Fruit fly (Drosophila melanogaster) whole organism, embryonic: ENCODE measurements around the gene CG10232.
A peak's percentile ranks its signal among the peaks of the same experiment; 100 is the strongest.

ENCODE experiments used
- Asciz ChIP-seq: fragments of 200-800 bp; sonication (Bioruptor generic); optimal IDR thresholded peaks from 2 replicates; lab custom pipeline; 2017; ENCODE audit warnings: missing biosample characterization, mild to moderate bottlenecking, missing genetic modification characterization, missing genetic modification reagents
- Atf6 ChIP-seq: fragments of 200-800 bp; sonication (Bioruptor generic); IDR thresholded peaks from 2 replicates; pipeline ENCODE4 v1.3.6; 2022; ENCODE audit warnings: missing biosample characterization, missing genetic modification characterization
- CG11504 ChIP-seq: fragments of 200-800 bp; sonication (Bioruptor generic); optimal IDR thresholded peaks from 3 replicates; lab custom pipeline; 2019; ENCODE audit warnings: missing biosample characterization, mild to moderate bottlenecking, missing genetic modification characterization, moderate library complexity
- CG11560 ChIP-seq: fragments of 200-800 bp; sonication (Bioruptor generic); IDR thresholded peaks from 3 replicates; pipeline ENCODE4 v1.3.6; 2022; ENCODE audit warnings: missing biosample characterization, missing genetic modification characterization
- CG12769 ChIP-seq: fragments of 200-800 bp; sonication (Bioruptor generic); optimal IDR thresholded peaks from 2 replicates; lab custom pipeline; 2019; ENCODE audit warnings: missing biosample characterization, mild to moderate bottlenecking, missing genetic modification characterization, moderate library complexity
- CG15601 ChIP-seq: fragments of 200-800 bp; sonication (Bioruptor generic); optimal IDR thresholded peaks from 3 replicates; lab custom pipeline; 2019; ENCODE audit warnings: missing biosample characterization, mild to moderate bottlenecking, missing genetic modification characterization, moderate library complexity
- CG17359 ChIP-seq: fragments of 200-800 bp; sonication (Bioruptor generic); optimal IDR thresholded peaks from 3 replicates; lab custom pipeline; 2018; ENCODE audit warnings: missing biosample characterization, mild to moderate bottlenecking, missing genetic modification characterization, moderate library complexity
- CG1832 ChIP-seq: fragments of 200-800 bp; sonication (Bioruptor generic); optimal IDR thresholded peaks from 2 replicates; lab custom pipeline; 2017; ENCODE audit warnings: missing biosample characterization, mild to moderate bottlenecking, missing genetic modification characterization, inconsistent platforms
- CG18619 ChIP-seq: fragments of 200-800 bp; sonication (Bioruptor generic); optimal IDR thresholded peaks from 3 replicates; lab custom pipeline; 2017; ENCODE audit warnings: missing biosample characterization, mild to moderate bottlenecking, missing genetic modification characterization
- CG2712 ChIP-seq: fragments of 200-800 bp; optimal IDR thresholded peaks from 3 replicates; lab custom pipeline; 2019; ENCODE audit warnings: missing biosample characterization, mild to moderate bottlenecking, missing genetic modification characterization, moderate library complexity
- CG31365 ChIP-seq: fragments of 200-800 bp; sonication (Bioruptor generic); optimal IDR thresholded peaks from 2 replicates; lab custom pipeline; 2018; ENCODE audit warnings: missing biosample characterization, mild to moderate bottlenecking, missing genetic modification characterization
- CG32772 ChIP-seq: fragments of 200-800 bp; sonication (Bioruptor generic); IDR thresholded peaks from 2 replicates; pipeline ENCODE4 v1.3.6; 2022; ENCODE audit warnings: missing biosample characterization, missing genetic modification characterization
- CG3995 ChIP-seq: fragments of 200-800 bp; sonication (Bioruptor generic); optimal IDR thresholded peaks from 3 replicates; lab custom pipeline; 2016; ENCODE audit warnings: missing biosample characterization, missing genetic modification characterization
- CG4707 ChIP-seq: fragments of 200-800 bp; sonication (Bioruptor generic); optimal IDR thresholded peaks from 2 replicates; lab custom pipeline; 2018; ENCODE audit warnings: missing biosample characterization, mild to moderate bottlenecking, missing genetic modification characterization, moderate library complexity
- CG4820 ChIP-seq: fragments of 200-800 bp; sonication (Bioruptor generic); optimal IDR thresholded peaks from 3 replicates; lab custom pipeline; 2016; ENCODE audit warnings: missing biosample characterization, missing genetic modification characterization
- CG5180 ChIP-seq: fragments of 200-800 bp; sonication (Bioruptor generic); optimal IDR thresholded peaks from 3 replicates; lab custom pipeline; 2017; ENCODE audit warnings: missing biosample characterization, missing genetic modification characterization, mild to moderate bottlenecking, moderate library complexity, missing genetic modification reagents
- CG7271 ChIP-seq: fragments of 200-800 bp; sonication (Bioruptor generic); optimal IDR thresholded peaks from 2 replicates; lab custom pipeline; 2018; ENCODE audit warnings: missing biosample characterization, mild to moderate bottlenecking, missing genetic modification characterization, moderate library complexity
- D19A ChIP-seq: fragments of 200-800 bp; optimal IDR thresholded peaks from 3 replicates; lab custom pipeline; 2019; ENCODE audit warnings: missing biosample characterization, mild to moderate bottlenecking, missing genetic modification characterization, moderate library complexity
- Dip3 ChIP-seq: fragments of 200-800 bp; sonication (Bioruptor generic); optimal IDR thresholded peaks from 3 replicates; lab custom pipeline; 2016; ENCODE audit warnings: missing biosample characterization, missing genetic modification characterization
- Hmr ChIP-seq: fragments of 200-800 bp; sonication (Bioruptor generic); optimal IDR thresholded peaks from 3 replicates; lab custom pipeline; 2017; ENCODE audit warnings: mild to moderate bottlenecking, missing biosample characterization, missing genetic modification reagents, missing genetic modification characterization
- Lhr ChIP-seq: fragments of 200-800 bp; sonication (Bioruptor generic); optimal IDR thresholded peaks from 3 replicates; lab custom pipeline; 2017; ENCODE audit warnings: mild to moderate bottlenecking, missing biosample characterization, missing genetic modification reagents, missing genetic modification characterization
- Lpt ChIP-seq: fragments of >200 bp; optimal IDR thresholded peaks from 2 replicates; lab custom pipeline; 2018; ENCODE audit warnings: missing biosample characterization, missing genetic modification characterization
- Mrtf ChIP-seq: fragments of 200-800 bp; sonication (Bioruptor generic); IDR thresholded peaks from 3 replicates; pipeline ENCODE4 v1.3.6; 2022; ENCODE audit warnings: missing biosample characterization, missing genetic modification characterization
- Myb ChIP-seq: fragments of 200-800 bp; sonication (Bioruptor generic); optimal IDR thresholded peaks from 2 replicates; lab custom pipeline; 2016; ENCODE audit warnings: missing biosample characterization, missing genetic modification characterization
- Nf-YB ChIP-seq: fragments of 200-800 bp; sonication (Bioruptor generic); optimal IDR thresholded peaks from 3 replicates; lab custom pipeline; 2019; ENCODE audit warnings: missing biosample characterization, mild to moderate bottlenecking, missing genetic modification characterization, moderate library complexity
- Sry-δ ChIP-seq: fragments of 200-800 bp; sonication (Bioruptor generic); optimal IDR thresholded peaks from 2 replicates; lab custom pipeline; 2016; ENCODE audit warnings: missing biosample characterization, missing genetic modification characterization
- Ssrp ChIP-seq: fragments of 200-800 bp; sonication (Bioruptor generic); optimal IDR thresholded peaks from 2 replicates; lab custom pipeline; 2018; ENCODE audit warnings: missing biosample characterization, mild to moderate bottlenecking, missing genetic modification characterization, moderate library complexity
- br ChIP-seq: fragments of >200 bp; optimal IDR thresholded peaks from 2 replicates; lab custom pipeline; 2017
- dmrt99B ChIP-seq: fragments of 200-800 bp; sonication (Bioruptor generic); optimal IDR thresholded peaks from 2 replicates; lab custom pipeline; 2018; ENCODE audit warnings: missing biosample characterization, mild to moderate bottlenecking, missing genetic modification characterization, moderate library complexity
- emc ChIP-seq: fragments of 200-800 bp; sonication (Bioruptor generic); optimal IDR thresholded peaks from 2 replicates; lab custom pipeline; 2016; ENCODE audit warnings: missing biosample characterization, missing genetic modification characterization
- ewg ChIP-seq: fragments of 200-800 bp; sonication (Bioruptor generic); optimal IDR thresholded peaks from 3 replicates; lab custom pipeline; 2017; ENCODE audit warnings: mild to moderate bottlenecking, missing biosample characterization, missing genetic modification reagents, missing genetic modification characterization
- exex ChIP-seq: fragments of 200-800 bp; sonication (Bioruptor generic); optimal IDR thresholded peaks from 4 replicates; lab custom pipeline; 2018; ENCODE audit warnings: missing biosample characterization, mild to moderate bottlenecking, missing genetic modification characterization, moderate library complexity
- fd3F ChIP-seq: fragments of 200-800 bp; sonication (Bioruptor generic); optimal IDR thresholded peaks from 2 replicates; lab custom pipeline; 2018; ENCODE audit warnings: missing biosample characterization, mild to moderate bottlenecking, missing genetic modification characterization, moderate library complexity
- gcm ChIP-seq: fragments of 200-800 bp; sonication (Bioruptor generic); optimal IDR thresholded peaks from 2 replicates; lab custom pipeline; 2019; ENCODE audit warnings: missing biosample characterization, mild to moderate bottlenecking, missing genetic modification characterization, moderate library complexity
- grn ChIP-seq: fragments of 200-800 bp; sonication (Bioruptor generic); optimal IDR thresholded peaks from 3 replicates; lab custom pipeline; 2017; ENCODE audit warnings: missing biosample characterization, missing genetic modification characterization
- mld ChIP-seq: fragments of 200-800 bp; sonication (Bioruptor generic); IDR thresholded peaks from 3 replicates; pipeline ENCODE4 v1.3.6; 2022; ENCODE audit warnings: missing biosample characterization, missing genetic modification characterization; ENCODE audit not compliant: partially characterized antibody
- oc ChIP-seq: fragments of 200-800 bp; sonication (Bioruptor generic); optimal IDR thresholded peaks from 2 replicates; lab custom pipeline; 2018; ENCODE audit warnings: missing biosample characterization, mild to moderate bottlenecking, missing genetic modification characterization, moderate library complexity
- otp ChIP-seq: fragments of 200-800 bp; sonication (Bioruptor generic); IDR thresholded peaks from 3 replicates; pipeline ENCODE4, ENCODE4 v1.3.6; 2022; ENCODE audit warnings: missing biosample characterization, missing genetic modification characterization
- p53 ChIP-seq: fragments of 200-800 bp; sonication (Bioruptor generic); optimal IDR thresholded peaks from 2 replicates; lab custom pipeline; 2016; ENCODE audit warnings: missing biosample characterization, missing genetic modification characterization
- pfk ChIP-seq: fragments of 200-800 bp; sonication (Bioruptor generic); optimal IDR thresholded peaks from 2 replicates; lab custom pipeline; 2018; ENCODE audit warnings: missing biosample characterization, mild to moderate bottlenecking, missing genetic modification characterization, moderate library complexity
- pita ChIP-seq: fragments of 200-800 bp; sonication (Bioruptor generic); optimal IDR thresholded peaks from 2 replicates; lab custom pipeline; 2017; ENCODE audit warnings: missing biosample characterization, mild to moderate bottlenecking, missing genetic modification characterization
- pzg ChIP-seq: fragments of 200-800 bp; sonication (Bioruptor generic); optimal IDR thresholded peaks from 3 replicates; lab custom pipeline; 2018; ENCODE audit warnings: missing biosample characterization, mild to moderate bottlenecking, missing genetic modification characterization, moderate library complexity
- rib ChIP-seq: fragments of 200-800 bp; sonication (Bioruptor generic); IDR thresholded peaks from 2 replicates; pipeline ENCODE4 v1.3.6; 2022; ENCODE audit warnings: missing biosample characterization, missing genetic modification characterization
- ro ChIP-seq: fragments of 200-800 bp; sonication (Bioruptor generic); IDR thresholded peaks from 2 replicates; pipeline ENCODE4 v1.3.6; 2022; ENCODE audit warnings: missing biosample characterization, missing genetic modification characterization
- schlank ChIP-seq: fragments of 200-800 bp; sonication (Bioruptor generic); optimal IDR thresholded peaks from 2 replicates; lab custom pipeline; 2018; ENCODE audit warnings: missing biosample characterization, mild to moderate bottlenecking, missing genetic modification characterization
- sens-2 ChIP-seq: fragments of 200-800 bp; sonication (Bioruptor generic); IDR thresholded peaks from 2 replicates; pipeline ENCODE4 v1.3.6; 2022; ENCODE audit warnings: missing biosample characterization, missing genetic modification characterization
- sisA ChIP-seq: fragments of 200-800 bp; sonication (Bioruptor generic); IDR thresholded peaks from 2 replicates; pipeline ENCODE4 v1.3.6; 2022; ENCODE audit warnings: missing biosample characterization, missing genetic modification characterization
- sob ChIP-seq: fragments of 200-800 bp; sonication (Bioruptor generic); IDR thresholded peaks from 2 replicates; pipeline ENCODE4 v1.3.6; 2022; ENCODE audit warnings: missing biosample characterization, missing genetic modification characterization
- tap ChIP-seq: fragments of 200-800 bp; optimal IDR thresholded peaks from 3 replicates; lab custom pipeline; 2019; ENCODE audit warnings: missing biosample characterization, mild to moderate bottlenecking, missing genetic modification characterization, moderate library complexity
- tup ChIP-seq: fragments of 200-800 bp; sonication (Bioruptor generic); optimal IDR thresholded peaks from 2 replicates; lab custom pipeline; 2016; ENCODE audit warnings: missing biosample characterization, mild to moderate bottlenecking, missing genetic modification characterization, moderate library complexity
- unc-4 ChIP-seq: fragments of 200-800 bp; sonication (Bioruptor generic); IDR thresholded peaks from 2 replicates; pipeline ENCODE4 v1.3.6; 2022; ENCODE audit warnings: missing biosample characterization, missing genetic modification characterization; ENCODE audit not compliant: partially characterized antibody

The CG10232 gene

dm6 chr3R:23729066-23729465 lies 7.6 kb upstream of the CG10232 start (continued):
- TF ChIP-seq CG15601 (no peak), otp (GFP tag; lab: Robert Waterston, UW) (no peak), fd3F (peak; percentile 13), CG5180 (GFP tag; lab: Kevin White, UChicago) (peak; percentile 3), sisA (GFP tag; lab: Robert Waterston, UW) (no peak), CG2712 (tag; lab: Kevin White, UChicago) (no peak), gcm (GFP tag; lab: Kevin White, UChicago) (no peak), CG11504 (tag; lab: Kevin White, UChicago) (no peak), Hmr (peak; percentile 83), ro (no peak), Mrtf (GFP tag; lab: Robert Waterston, UW) (no peak), tap (tag; lab: Kevin White, UChicago) (no peak), p53 (GFP tag; lab: Kevin White, UChicago) (no peak), exex (tag; lab: Kevin White, UChicago) (peak; percentile 56), Nf-YB (GFP tag; lab: Kevin White, UChicago) (no peak), Ssrp (tag; lab: Kevin White, UChicago) (no peak), rib (GFP tag; lab: Robert Waterston, UW) (peak; percentile 68; the same call in 1 of the 2 replicates), D19A (tag; lab: Kevin White, UChicago) (no peak), CG4820 (no peak), Dip3 (GFP tag; lab: Kevin White, UChicago) (no peak), sob (GFP tag; lab: Robert Waterston, UW) (peak; percentile 61; the same call in 1 of the 2 replicates), tup (GFP tag; lab: Kevin White, UChicago) (peak; percentile 40), sens-2 (GFP tag; lab: Robert Waterston, UW) (no peak), CG18619 (GFP tag; lab: Kevin White, UChicago) (peak; percentile 54), CG7271 (tag; lab: Kevin White, UChicago) (no peak), Sry-δ (GFP tag; lab: Kevin White, UChicago) (no peak), oc (tag; lab: Kevin White, UChicago) (no peak), pita (no peak), CG32772 (GFP tag; lab: Robert Waterston, UW) (no peak), Atf6 (GFP tag; lab: Robert Waterston, UW) (peak; percentile 70; the same call in 1 of the 2 replicates), emc (no peak), CG31365 (tag; lab: Kevin White, UChicago) (peak; percentile 37), CG12769 (peak; percentile 66), Asciz (peak; percentile 45), CG1832 (GFP tag; lab: Kevin White, UChicago) (no peak), br (lab: Kevin White, UChicago) (no peak), CG17359 (peak; percentile 8), Myb (no peak), pfk (peak; percentile 69), Lpt (no peak), unc-4 (no peak), pzg (GFP tag; lab: Kevin White, UChicago) (no peak), dmrt99B (tag; lab: Kevin White, UChicago) (no peak), ewg (GFP tag; lab: Kevin White, UChicago) (no peak), Lhr (GFP tag; lab: Kevin White, UChicago) (no peak), grn (GFP tag; lab: Kevin White, UChicago) (peak; percentile 43), CG11560 (tag; lab: Robert Waterston, UW) (no peak), schlank (tag; lab: Kevin White, UChicago) (peak; percentile 75), CG3995 (GFP tag; lab: Kevin White, UChicago) (peak; percentile 16), CG4707 (GFP tag; lab: Kevin White, UChicago) (no peak), mld (GFP tag; lab: Robert Waterston, UW) (no peak)
